Fruit fly (Drosophila melanogaster) whole organism, embryonic: ENCODE results near the gene Cpr30F.

Experiments
- Aef1 ChIP-seq: fragments of 200-800 bp; sonication (Bioruptor generic); IDR thresholded peaks from 3 replicates; pipeline ENCODE4 v1.3.6; 2022; ENCODE audit warnings: missing biosample characterization, missing genetic modification characterization
- CG10267 ChIP-seq: fragments of 200-800 bp; sonication (Bioruptor generic); optimal IDR thresholded peaks from 2 replicates; lab custom pipeline; 2018; ENCODE audit warnings: missing biosample characterization, mild to moderate bottlenecking, missing genetic modification characterization, moderate library complexity
- CG10959 ChIP-seq: fragments of 200-800 bp; sonication (Bioruptor generic); IDR thresholded peaks from 2 replicates; pipeline ENCODE4 v1.3.6; 2022; ENCODE audit warnings: missing biosample characterization, missing genetic modification characterization
- CG11504 ChIP-seq: fragments of 200-800 bp; sonication (Bioruptor generic); optimal IDR thresholded peaks from 3 replicates; lab custom pipeline; 2019; ENCODE audit warnings: missing biosample characterization, mild to moderate bottlenecking, missing genetic modification characterization, moderate library complexity
- CG12155 ChIP-seq: fragments of 200-800 bp; sonication (Bioruptor generic); optimal IDR thresholded peaks from 3 replicates; lab custom pipeline; 2016; ENCODE audit warnings: missing biosample characterization, missing genetic modification characterization
- CG14050 ChIP-seq: fragments of 200-800 bp; sonication (Bioruptor generic); IDR thresholded peaks from 3 replicates; pipeline ENCODE4 v1.3.6; 2022; ENCODE audit warnings: missing biosample characterization, missing genetic modification characterization
- CG17829 ChIP-seq: fragments of 200-800 bp; optimal IDR thresholded peaks from 2 replicates; lab custom pipeline; 2019; ENCODE audit warnings: missing biosample characterization, mild to moderate bottlenecking, missing genetic modification characterization, moderate library complexity
- CG18262 ChIP-seq: fragments of 200-800 bp; optimal IDR thresholded peaks from 3 replicates; lab custom pipeline; 2019; ENCODE audit warnings: missing biosample characterization, mild to moderate bottlenecking, missing genetic modification characterization, moderate library complexity
- CG2120 ChIP-seq: fragments of 200-800 bp; sonication (Bioruptor generic); optimal IDR thresholded peaks from 3 replicates; lab custom pipeline; 2016; ENCODE audit warnings: missing biosample characterization, missing genetic modification characterization
- CG2199 ChIP-seq: fragments of 200-800 bp; sonication (Bioruptor generic); IDR thresholded peaks from 3 replicates; pipeline ENCODE4 v1.3.6; 2022; ENCODE audit warnings: missing biosample characterization, missing genetic modification characterization
- CG6683 ChIP-seq: fragments of 200-800 bp; sonication (Bioruptor generic); optimal IDR thresholded peaks from 2 replicates; lab custom pipeline; 2017; ENCODE audit warnings: missing biosample characterization, mild to moderate bottlenecking, missing genetic modification characterization, missing genetic modification reagents
- CG6791 ChIP-seq: fragments of 200-800 bp; sonication (Bioruptor generic); IDR thresholded peaks from 3 replicates; pipeline ENCODE4 v1.3.6; 2022; ENCODE audit warnings: missing biosample characterization, missing genetic modification characterization; ENCODE audit not compliant: partially characterized antibody
- CG7839 ChIP-seq: fragments of 200-800 bp; sonication (Bioruptor generic); optimal IDR thresholded peaks from 3 replicates; lab custom pipeline; 2018; ENCODE audit warnings: missing biosample characterization, mild to moderate bottlenecking, missing genetic modification characterization, moderate library complexity
- CG9609 ChIP-seq: fragments of 200-800 bp; sonication (Bioruptor generic); optimal IDR thresholded peaks from 3 replicates; lab custom pipeline; 2016; ENCODE audit warnings: missing biosample characterization, missing genetic modification characterization
- Dll ChIP-seq: fragments of 200-800 bp; sonication (Bioruptor generic); IDR thresholded peaks from 4 replicates; pipeline ENCODE4 v1.3.6; 2022; ENCODE audit warnings: missing biosample characterization, missing genetic modification characterization; ENCODE audit not compliant: partially characterized antibody
- Doc2 ChIP-seq: fragments of 200-800 bp; sonication (Bioruptor generic); IDR thresholded peaks from 2 replicates; pipeline ENCODE4 v1.3.6; 2022; ENCODE audit warnings: missing biosample characterization, missing genetic modification characterization
- Dp ChIP-seq: fragments of 200-800 bp; sonication (Bioruptor generic); optimal IDR thresholded peaks from 2 replicates; lab custom pipeline; 2018; ENCODE audit warnings: missing biosample characterization, mild to moderate bottlenecking, missing genetic modification characterization, moderate library complexity
- E2f1 ChIP-seq: fragments of 200-800 bp; sonication (Bioruptor generic); IDR thresholded peaks from 2 replicates; pipeline ENCODE4 v1.3.6; 2022; ENCODE audit warnings: missing biosample characterization, missing genetic modification characterization
- E2f2 ChIP-seq: fragments of 200-800 bp; sonication (Bioruptor generic); IDR thresholded peaks from 2 replicates; pipeline ENCODE4 v1.3.6; 2022; ENCODE audit warnings: missing biosample characterization, missing genetic modification characterization
- Fer3 ChIP-seq: fragments of 200-800 bp; sonication (Bioruptor generic); optimal IDR thresholded peaks from 2 replicates; lab custom pipeline; 2018; ENCODE audit warnings: missing biosample characterization, mild to moderate bottlenecking, missing genetic modification characterization, moderate library complexity
- Hey ChIP-seq: fragments of 200-800 bp; sonication (Bioruptor generic); optimal IDR thresholded peaks from 3 replicates; lab custom pipeline; 2018; ENCODE audit warnings: missing biosample characterization, mild to moderate bottlenecking, missing genetic modification characterization
- HmgD ChIP-seq: fragments of 200-800 bp; sonication (Bioruptor generic); optimal IDR thresholded peaks from 3 replicates; lab custom pipeline; 2016; ENCODE audit warnings: missing biosample characterization, missing genetic modification characterization
- Max ChIP-seq: fragments of 200-800 bp; sonication (Bioruptor generic); optimal IDR thresholded peaks from 2 replicates; lab custom pipeline; 2016; ENCODE audit warnings: missing biosample characterization, mild to moderate bottlenecking, missing genetic modification characterization
- Myb ChIP-seq: fragments of 200-800 bp; sonication (Bioruptor generic); optimal IDR thresholded peaks from 2 replicates; lab custom pipeline; 2016; ENCODE audit warnings: missing biosample characterization, missing genetic modification characterization
- Nf-YC ChIP-seq: fragments of 200-800 bp; optimal IDR thresholded peaks from 3 replicates; lab custom pipeline; 2019; ENCODE audit warnings: missing biosample characterization, mild to moderate bottlenecking, missing genetic modification characterization, moderate library complexity
- Stat92E ChIP-seq, 3 experiments: fragments of >200 bp in 2 of 3; fragments of 200-800 bp in 1 of 3; sonication (Bioruptor generic) in 1 of 3; optimal IDR thresholded peaks; 2 replicates each; lab custom pipeline; 2017 to 2019; ENCODE audit warnings: missing biosample characterization in 3 of 3, missing genetic modification characterization in 3 of 3, mild to moderate bottlenecking in 1 of 3, moderate library complexity in 1 of 3
- TFAM ChIP-seq: fragments of 200-800 bp; sonication (Bioruptor generic); optimal IDR thresholded peaks from 2 replicates; lab custom pipeline; 2017; ENCODE audit warnings: missing biosample characterization, missing genetic modification characterization, inconsistent platforms
- Tbp ChIP-seq: fragments of >200 bp; optimal IDR thresholded peaks from 2 replicates; lab custom pipeline; 2018; ENCODE audit warnings: missing biosample characterization, missing genetic modification characterization
- aop ChIP-seq: fragments of 200-800 bp; sonication (Bioruptor generic); IDR thresholded peaks from 2 replicates; pipeline ENCODE4 v1.3.6; 2022; ENCODE audit warnings: missing biosample characterization, missing genetic modification characterization
- ap ChIP-seq: fragments of 200-800 bp; sonication (Bioruptor generic); IDR thresholded peaks from 2 replicates; pipeline ENCODE4 v1.3.6; 2022; ENCODE audit warnings: missing biosample characterization, missing genetic modification characterization
- ara ChIP-seq: fragments of 200-800 bp; sonication (Bioruptor generic); IDR thresholded peaks from 2 replicates; pipeline ENCODE4 v1.3.6; 2022; ENCODE audit warnings: missing biosample characterization, missing genetic modification characterization
- bigmax ChIP-seq: fragments of 200-800 bp; sonication (Bioruptor generic); optimal IDR thresholded peaks from 2 replicates; lab custom pipeline; 2018; ENCODE audit warnings: missing biosample characterization, mild to moderate bottlenecking, missing genetic modification characterization
- cas ChIP-seq: fragments of 200-800 bp; sonication (Bioruptor generic); IDR thresholded peaks from 2 replicates; pipeline ENCODE4 v1.3.6; 2022; ENCODE audit warnings: missing biosample characterization, missing genetic modification characterization
- corto ChIP-seq: fragments of 200-800 bp; sonication (Bioruptor generic); optimal IDR thresholded peaks from 2 replicates; lab custom pipeline; 2016; ENCODE audit warnings: missing biosample characterization, mild to moderate bottlenecking, missing genetic modification characterization, moderate library complexity
- crol ChIP-seq: fragments of 200-800 bp; sonication (Bioruptor generic); IDR thresholded peaks from 2 replicates; pipeline ENCODE4 v1.3.6; 2022; ENCODE audit warnings: missing biosample characterization, missing genetic modification characterization
- gce ChIP-seq: fragments of 200-800 bp; sonication (Bioruptor generic); IDR thresholded peaks from 3 replicates; pipeline ENCODE4 v1.3.6; 2022; ENCODE audit warnings: missing biosample characterization, missing genetic modification characterization
- gem ChIP-seq: fragments of 200-800 bp; sonication (Bioruptor generic); optimal IDR thresholded peaks from 2 replicates; lab custom pipeline; 2019; ENCODE audit warnings: missing biosample characterization, mild to moderate bottlenecking, missing genetic modification characterization, moderate library complexity
- hb ChIP-seq: fragments of 200-800 bp; sonication (Bioruptor generic); IDR thresholded peaks from 3 replicates; pipeline ENCODE4 v1.3.6; 2022; ENCODE audit warnings: missing biosample characterization, missing genetic modification characterization; ENCODE audit not compliant: partially characterized antibody
- inv ChIP-seq: fragments of 200-800 bp; sonication (Bioruptor generic); IDR thresholded peaks from 2 replicates; pipeline ENCODE4 v1.3.6; 2022; ENCODE audit warnings: missing biosample characterization, missing genetic modification characterization; ENCODE audit not compliant: partially characterized antibody
- org-1 ChIP-seq: fragments of 200-800 bp; sonication (Bioruptor generic); optimal IDR thresholded peaks from 2 replicates; lab custom pipeline; 2017; ENCODE audit warnings: missing biosample characterization, missing genetic modification characterization
- peb ChIP-seq: fragments of 200-800 bp; sonication (Bioruptor generic); IDR thresholded peaks from 2 replicates; pipeline ENCODE4 v1.3.6; 2022; ENCODE audit warnings: missing biosample characterization, missing genetic modification characterization
- pfk ChIP-seq: fragments of 200-800 bp; sonication (Bioruptor generic); optimal IDR thresholded peaks from 2 replicates; lab custom pipeline; 2018; ENCODE audit warnings: missing biosample characterization, mild to moderate bottlenecking, missing genetic modification characterization, moderate library complexity
- pho ChIP-seq: fragments of 200-800 bp; sonication (Bioruptor generic); optimal IDR thresholded peaks from 2 replicates; lab custom pipeline; 2016; ENCODE audit warnings: missing biosample characterization, missing genetic modification characterization
- psq ChIP-seq: fragments of 200-800 bp; sonication (Bioruptor generic); optimal IDR thresholded peaks from 2 replicates; lab custom pipeline; 2017; ENCODE audit warnings: missing biosample characterization, missing genetic modification characterization
- sd ChIP-seq: fragments of 200-800 bp; sonication (Bioruptor generic); optimal IDR thresholded peaks from 3 replicates; lab custom pipeline; 2018; ENCODE audit warnings: missing biosample characterization, mild to moderate bottlenecking, missing genetic modification characterization, moderate library complexity
- sr ChIP-seq: fragments of 200-800 bp; sonication (Bioruptor generic); IDR thresholded peaks from 3 replicates; pipeline ENCODE4 v1.3.6; 2022; ENCODE audit warnings: missing biosample characterization, missing genetic modification characterization
- stc ChIP-seq: fragments of 200-800 bp; sonication (Bioruptor generic); IDR thresholded peaks from 2 replicates; pipeline ENCODE4 v1.3.6; 2022; ENCODE audit warnings: missing biosample characterization, missing genetic modification characterization
- stwl ChIP-seq: fragments of 200-800 bp; sonication (Bioruptor generic); optimal IDR thresholded peaks from 3 replicates; lab custom pipeline; 2018; ENCODE audit warnings: missing biosample characterization, mild to moderate bottlenecking, missing genetic modification characterization, moderate library complexity
- unc-4 ChIP-seq: fragments of 200-800 bp; sonication (Bioruptor generic); IDR thresholded peaks from 2 replicates; pipeline ENCODE4 v1.3.6; 2022; ENCODE audit warnings: missing biosample characterization, missing genetic modification characterization; ENCODE audit not compliant: partially characterized antibody
- vnd ChIP-seq: fragments of 200-800 bp; sonication (Bioruptor generic); IDR thresholded peaks from 3 replicates; pipeline ENCODE4 v1.3.6; 2022; ENCODE audit warnings: missing biosample characterization, missing genetic modification characterization; ENCODE audit not compliant: partially characterized antibody
- zf30C ChIP-seq: fragments of 200-800 bp; sonication (Bioruptor generic); optimal IDR thresholded peaks from 3 replicates; lab custom pipeline; 2018; ENCODE audit warnings: missing biosample characterization, mild to moderate bottlenecking, missing genetic modification characterization

Gene Cpr30F

dm6 chr2L:9890576-9890975 is 42.4 kb downstream of the Cpr30F start, which contains the start of the genes CG34183 and CG4537 (continued):
- TF ChIP-seq CG14050 (GFP tag; lab: Robert Waterston, UW) (no peak), zf30C (GFP tag; lab: Kevin White, UChicago) (no peak), ara (GFP tag; lab: Robert Waterston, UW) (no peak), CG10959 (GFP tag; lab: Robert Waterston, UW) (no peak), Max (GFP tag; lab: Kevin White, UChicago) (no peak), sd (tag; lab: Kevin White, UChicago) (peak; percentile 82), Dp (GFP tag; lab: Kevin White, UChicago) (peak; percentile 61), gce (GFP tag; lab: Robert Waterston, UW) (no peak), CG6683 (GFP tag; lab: Kevin White, UChicago) (no peak), CG6791 (GFP tag; lab: Robert Waterston, UW) (peak; percentile 93), peb (GFP tag; lab: Robert Waterston, UW) (no peak), Fer3 (tag; lab: Kevin White, UChicago) (no peak), E2f1 (GFP tag; lab: Robert Waterston, UW) (no peak), Tbp (GFP tag; lab: Kevin White, UChicago) (no peak), pho (GFP tag; lab: Kevin White, UChicago) (no peak), TFAM (GFP tag; lab: Kevin White, UChicago) (no peak), crol (GFP tag; lab: Robert Waterston, UW) (no peak), E2f2 (GFP tag; lab: Robert Waterston, UW) (peak; percentile 68), Nf-YC (no peak), aop (GFP tag; lab: Robert Waterston, UW) (no peak), psq (no peak), pfk (GFP tag; lab: Kevin White, UChicago) (no peak), Dll (peak; percentile 90), Aef1 (GFP tag; lab: Robert Waterston, UW) (no peak), inv (GFP tag; lab: Robert Waterston, UW) (peak; percentile 77), CG2199 (GFP tag; lab: Robert Waterston, UW) (no peak), CG10267 (tag; lab: Kevin White, UChicago) (peak; percentile 25), Hey (tag; lab: Kevin White, UChicago) (no peak), CG18262 (tag; lab: Kevin White, UChicago) (no peak), CG11504 (no peak), CG7839 (no peak), vnd (peak; percentile 85), Stat92E (GFP tag; optimal IDR thresholded peaks at IDR 0.05; lab: Kevin White, UChicago) (no peak), CG17829 (tag; lab: Kevin White, UChicago) (peak; percentile 17), unc-4 (GFP tag; lab: Robert Waterston, UW) (peak; percentile 92), CG9609 (GFP tag; lab: Kevin White, UChicago) (no peak), stc (no peak), cas (no peak), corto (no peak), CG2120 (GFP tag; lab: Kevin White, UChicago) (peak; percentile 5), sr (GFP tag; lab: Robert Waterston, UW) (no peak), HmgD (GFP tag; lab: Kevin White, UChicago) (no peak), org-1 (no peak), hb (GFP tag; lab: Robert Waterston, UW) (peak; percentile 78; the same call in 2 of the 3 replicates), bigmax (GFP tag; lab: Kevin White, UChicago) (no peak), stwl (tag; lab: Kevin White, UChicago) (peak; percentile 94), Myb (GFP tag; lab: Kevin White, UChicago) (peak; percentile 35), gem (no peak), ap (GFP tag; lab: Robert Waterston, UW) (no peak), CG12155 (GFP tag; lab: Kevin White, UChicago) (no peak), Doc2 (no peak)
